Worm (Caenorhabditis elegans): ENCODE results near the gene Y53F4B.11.

The Y53F4B.11 gene

ce11 chrII:15010366-15011235 lies at the start of gene Y53F4B.11, which contains the start of gene Y53F4B.9:
Gene Y53F4B.11 (plus strand): TSS chrII:15010748.
Gene Y53F4B.9 (minus strand): TSS chrII:15010416.
- TF ChIP-seq lin-11 (tag; optimal IDR thresholded peaks at IDR 0.05) (peak; percentile 30), nhr-129 (tag; optimal IDR thresholded peaks at IDR 0.05) (peak; percentile 83), alr-1 (tag; optimal IDR thresholded peaks at IDR 0.05) (no peak), ama-1 (optimal IDR thresholded peaks at IDR 0.05) (no peak), Y55F3AM.14 (GFP tag; optimal IDR thresholded peaks at IDR 0.05) (no peak), lin-39 (tag; optimal IDR thresholded peaks at IDR 0.05) (no peak), nhr-6 (tag; optimal IDR thresholded peaks at IDR 0.05) (no peak), nhr-21 (tag; optimal IDR thresholded peaks at IDR 0.05) (peak; percentile 58), sma-9 (GFP tag; optimal IDR thresholded peaks at IDR 0.05) (peak; percentile 50), sma-9 (tag; optimal IDR thresholded peaks at IDR 0.05) (no peak), mbf-1 (tag; optimal IDR thresholded peaks at IDR 0.05) (no peak), lin-13 (GFP tag; optimal IDR thresholded peaks at IDR 0.05) (peak; percentile 84), ceh-82 (tag; optimal IDR thresholded peaks at IDR 0.05) (peak; percentile 13), unc-55 (GFP tag; optimal IDR thresholded peaks at IDR 0.05) (peak; percentile 95), nhr-25 (tag; optimal IDR thresholded peaks at IDR 0.05) (peak; percentile 76), nhr-12 (tag; optimal IDR thresholded peaks at IDR 0.05) (no peak), sem-4 (tag; optimal IDR thresholded peaks at IDR 0.05) (no peak), gmeb-1 (tag; optimal IDR thresholded peaks at IDR 0.05) (peak; percentile 100), crh-2 (tag; optimal IDR thresholded peaks at IDR 0.05) (peak; percentile 82), ztf-1 (GFP tag; conservative IDR thresholded peaks at IDR 0.05) (no peak), ZK546.5 (tag; optimal IDR thresholded peaks at IDR 0.05) (peak; percentile 17), fos-1 (tag; optimal IDR thresholded peaks at IDR 0.05) (peak; percentile 57), sma-3 (GFP tag; optimal IDR thresholded peaks at IDR 0.05) (peak; percentile 68), unc-62 (GFP tag; optimal IDR thresholded peaks at IDR 0.05) (no peak), C34F6.9 (tag; optimal IDR thresholded peaks at IDR 0.05) (peak; percentile 83), blmp-1 (tag; optimal IDR thresholded peaks at IDR 0.05; ENCODE audit: insufficient read depth) (peak; percentile 48), aly-2 (tag; optimal IDR thresholded peaks at IDR 0.05) (no peak), elt-3 (tag; optimal IDR thresholded peaks at IDR 0.05) (no peak), zag-1 (tag; optimal IDR thresholded peaks at IDR 0.05) (peak; percentile 7), unc-39 (tag; optimal IDR thresholded peaks at IDR 0.05) (no peak), ceh-16 (tag; optimal IDR thresholded peaks at IDR 0.05) (no peak), egl-27 (tag; optimal IDR thresholded peaks at IDR 0.05) (no peak), elt-1 (tag; optimal IDR thresholded peaks at IDR 0.05) (no peak), nhr-11 (tag; optimal IDR thresholded peaks at IDR 0.05) (no peak), lsy-2 (tag; optimal IDR thresholded peaks at IDR 0.05) (peak; percentile 78 to 87), ztf-11 (tag; optimal IDR thresholded peaks at IDR 0.05) (no peak), F13H6.1 (tag; optimal IDR thresholded peaks at IDR 0.05) (peak; percentile 62), mdl-1 (tag; optimal IDR thresholded peaks at IDR 0.05) (no peak), nhr-77 (tag; optimal IDR thresholded peaks at IDR 0.05) (peak; percentile 40), peb-1 (tag; optimal IDR thresholded peaks at IDR 0.05) (no peak), skn-1 (tag; optimal IDR thresholded peaks at IDR 0.05) (no peak), nhr-10 (tag; optimal IDR thresholded peaks at IDR 0.05) (no peak), R02D3.7 (tag; optimal IDR thresholded peaks at IDR 0.05) (no peak), snpc-4 (tag; optimal IDR thresholded peaks at IDR 0.05) (peak; percentile 88), mab-5 (tag; optimal IDR thresholded peaks at IDR 0.05) (peak; percentile 67), dmd-4 (tag; optimal IDR thresholded peaks at IDR 0.05) (no peak), nhr-237 (tag; optimal IDR thresholded peaks at IDR 0.05) (no peak)

All from whole organism, L2 larva.